Worm (Caenorhabditis elegans) whole organism, L2 larva: ENCODE data around the gene pifk-1.

Experiments used
- F13H6.1 ChIP-seq: sonication (generic microtip); optimal IDR thresholded peaks from 2 replicates; lab custom pipeline; 2016; ENCODE audit warnings: missing genetic modification characterization, missing compliant biosample characterization
- ama-1 ChIP-seq: fragments of 150-350 bp; optimal IDR thresholded peaks from 2 replicates; lab custom pipeline; 2018; ENCODE audit warnings: inconsistent platforms
- ceh-16 ChIP-seq: fragments of 150-350 bp; optimal IDR thresholded peaks from 2 replicates; lab custom pipeline; 2014; ENCODE audit warnings: missing biosample characterization, missing genetic modification characterization
- egl-27 ChIP-seq: sonication (generic microtip); optimal IDR thresholded peaks from 3 replicates; lab custom pipeline; 2017; ENCODE audit warnings: missing biosample characterization, missing genetic modification reagents, missing genetic modification characterization
- lin-39 ChIP-seq: fragments of 150-350 bp; optimal IDR thresholded peaks from 2 replicates; lab custom pipeline; 2014; ENCODE audit warnings: missing biosample characterization, missing genetic modification reagents, missing genetic modification characterization
- mab-5 ChIP-seq: fragments of 150-350 bp; optimal IDR thresholded peaks from 2 replicates; lab custom pipeline; 2014; ENCODE audit warnings: missing biosample characterization, missing genetic modification characterization
- mdl-1 ChIP-seq, 2 experiments: fragments of 150-350 bp in 1 of 2; sonication (generic microtip) in 1 of 2; optimal IDR thresholded peaks; 2 replicates each; lab custom pipeline; 2017; ENCODE audit warnings: missing biosample characterization in 2 of 2, missing genetic modification characterization in 2 of 2
- nhr-10 ChIP-seq: sonication (generic microtip); optimal IDR thresholded peaks from 2 replicates; lab custom pipeline; 2017; ENCODE audit warnings: missing biosample characterization, missing genetic modification characterization
- nhr-11 ChIP-seq: fragments of 150-350 bp; optimal IDR thresholded peaks from 2 replicates; lab custom pipeline; 2014; ENCODE audit warnings: missing biosample characterization, missing genetic modification characterization
- sma-3 ChIP-seq: sonication (generic microtip); optimal IDR thresholded peaks from 2 replicates; lab custom pipeline; 2016; ENCODE audit warnings: missing genetic modification reagents, missing genetic modification characterization, missing compliant biosample characterization
- ztf-11 ChIP-seq: sonication (generic microtip); optimal IDR thresholded peaks from 2 replicates; lab custom pipeline; 2017; ENCODE audit warnings: missing biosample characterization, missing genetic modification characterization

- TF ChIP-seq egl-27 (tag; lab: Kevin White, UChicago), result no peak
- TF ChIP-seq nhr-11 (tag; lab: Kevin White, UChicago), result no peak
- TF ChIP-seq ceh-16 (tag; lab: Kevin White, UChicago), result no peak
- TF ChIP-seq ztf-11 (tag; lab: Kevin White, UChicago), result no peak
- TF ChIP-seq lin-39 (tag; lab: Kevin White, UChicago), result no peak
- no peak for TF ChIP-seq nhr-10 (tag; lab: Kevin White, UChicago)
- no peak for TF ChIP-seq mdl-1 (tag; optimal IDR thresholded peaks at IDR 0.05; lab: Kevin White, UChicago)
- no peak for TF ChIP-seq ama-1 (lab: Kevin White, UChicago)
- no peak for TF ChIP-seq mab-5 (tag; lab: Kevin White, UChicago)
- TF ChIP-seq sma-3, result no peak
- no peak for TF ChIP-seq F13H6.1
Measured at ce11 chrX:910337-910736, 14.0 kb downstream of the pifk-1 start.
